Worm (Caenorhabditis elegans): ENCODE data around the gene sra-4.

sra-4 gene

DNA sequence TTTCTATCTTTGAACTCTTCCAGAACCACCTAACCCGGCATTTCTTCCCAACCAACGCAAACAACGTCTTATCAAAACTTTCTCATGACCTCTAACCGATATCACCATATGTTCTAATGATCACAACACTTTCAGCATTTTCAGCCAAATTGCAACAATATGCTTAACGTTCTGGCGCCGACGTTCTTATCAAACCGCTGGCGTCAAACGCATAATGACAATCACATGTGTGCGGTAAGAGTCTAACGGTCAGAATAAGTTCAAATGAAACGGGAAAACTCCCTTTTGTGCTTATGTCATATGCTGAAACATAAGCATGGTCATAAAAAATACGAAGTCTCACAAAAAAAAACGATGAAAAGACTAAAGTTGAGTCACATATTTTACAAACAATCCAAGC is 41.8 kb downstream of the sra-4 start:
- TF ChIP-seq lag-1 (GFP tag; IDR thresholded peaks at IDR 0.05) (no peak), D2030.7 (GFP tag; IDR thresholded peaks at IDR 0.05) (no peak), somi-1 (GFP tag; optimal IDR thresholded peaks at IDR 0.05) (no peak), fkh-3 (tag; optimal IDR thresholded peaks at IDR 0.05) (no peak), nfyb-1 (GFP tag; IDR thresholded peaks at IDR 0.05) (no peak), ceh-100 (GFP tag; IDR thresholded peaks at IDR 0.05) (no peak), B0019.2 (GFP tag; conservative IDR thresholded peaks at IDR 0.05) (no peak), egl-44 (GFP tag; IDR thresholded peaks at IDR 0.05) (0 out of 2 replicates have a peak, but pooled peaks have one; percentile 19), nfya-1 (tag; optimal IDR thresholded peaks at IDR 0.05; ENCODE audit: borderline replicate concordance, insufficient read depth) (no peak), let-526 (GFP tag; IDR thresholded peaks at IDR 0.05) (peak; percentile 54; the same call in 1 of the 2 replicates), akir-1 (GFP tag; optimal IDR thresholded peaks at IDR 0.05) (no peak), mel-28 (tag; optimal IDR thresholded peaks at IDR 0.05; ENCODE audit: borderline replicate concordance) (no peak), pha-4 (tag; optimal IDR thresholded peaks at IDR 0.05) (peak; percentile 78), bed-1 (GFP tag; IDR thresholded peaks at IDR 0.05) (no peak), dpl-1 (GFP tag; optimal IDR thresholded peaks at IDR 0.05) (no peak), B0336.3 (GFP tag; IDR thresholded peaks at IDR 0.05) (peak; percentile 59), F57C9.4 (tag; optimal IDR thresholded peaks at IDR 0.05) (no peak), efl-1 (GFP tag; optimal IDR thresholded peaks at IDR 0.05) (no peak), ztf-22 (GFP tag; optimal IDR thresholded peaks at IDR 0.05) (peak; percentile 56), ztf-26 (tag; optimal IDR thresholded peaks at IDR 0.05) (no peak), bed-2 (GFP tag; IDR thresholded peaks at IDR 0.05) (no peak), Y53G8AR.9 (GFP tag; conservative IDR thresholded peaks at IDR 0.05) (no peak), madf-8 (GFP tag; conservative IDR thresholded peaks at IDR 0.05) (no peak), ztf-3 (GFP tag; optimal IDR thresholded peaks at IDR 0.05) (no peak), T07F8.4 (tag; optimal IDR thresholded peaks at IDR 0.05) (no peak), rec-8 (tag; optimal IDR thresholded peaks at IDR 0.05) (no peak), K12H6.12 (tag; optimal IDR thresholded peaks at IDR 0.05) (no peak), ZK185.1 (tag; optimal IDR thresholded peaks at IDR 0.05; ENCODE audit: poor library complexity, severe bottlenecking) (no peak), ets-4 (GFP tag; optimal IDR thresholded peaks at IDR 0.05) (peak; percentile 59), snpc-1.3 (tag; optimal IDR thresholded peaks at IDR 0.05; ENCODE audit: insufficient read depth) (no peak), ekl-4 (GFP tag; IDR thresholded peaks at IDR 0.05) (no peak), hsf-1 (GFP tag; IDR thresholded peaks at IDR 0.05) (no peak), dox-1 (GFP tag; IDR thresholded peaks at IDR 0.05) (no peak), ama-1 (optimal IDR thresholded peaks at IDR 0.05) (no peak), ama-1 (GFP tag; optimal IDR thresholded peaks at IDR 0.05) (no peak), F10E7.11 (tag; optimal IDR thresholded peaks at IDR 0.05) (no peak), F33H1.4 (GFP tag; IDR thresholded peaks at IDR 0.05) (no peak), atf-7 (tag; optimal IDR thresholded peaks at IDR 0.05) (peak; percentile 84), C06A6.2 (GFP tag; conservative IDR thresholded peaks at IDR 0.05) (no peak), hrde-1 (tag; optimal IDR thresholded peaks at IDR 0.05; ENCODE audit: borderline replicate concordance) (no peak), F52B5.7 (tag; optimal IDR thresholded peaks at IDR 0.05) (no peak), F49E8.2 (tag; optimal IDR thresholded peaks at IDR 0.05; ENCODE audit: insufficient read depth) (no peak), ztf-18 (tag; optimal IDR thresholded peaks at IDR 0.05) (no peak), F37B4.10 (GFP tag; IDR thresholded peaks at IDR 0.05) (no peak), tbx-9 (tag; optimal IDR thresholded peaks at IDR 0.05; ENCODE audit: borderline replicate concordance) (no peak), tbp1 (GFP tag; optimal IDR thresholded peaks at IDR 0.05) (peak; percentile 23), ztf-6 (GFP tag; IDR thresholded peaks at IDR 0.05) (no peak), him-1 (tag; optimal IDR thresholded peaks at IDR 0.05) (no peak), lsy-27 (tag; optimal IDR thresholded peaks at IDR 0.05; ENCODE audit: borderline replicate concordance, insufficient read depth) (no peak)
